Worm (Caenorhabditis elegans) whole organism, L2 larva: Measurements from ENCODE around the gene F21G4.6.

ENCODE experiments used
- C34F6.9 ChIP-seq: fragments of 150-350 bp; optimal IDR thresholded peaks from 2 replicates; lab custom pipeline; 2014; ENCODE audit warnings: missing biosample characterization, missing genetic modification characterization
- F13H6.1 ChIP-seq: sonication (generic microtip); optimal IDR thresholded peaks from 2 replicates; lab custom pipeline; 2016; ENCODE audit warnings: missing genetic modification characterization, missing compliant biosample characterization
- R02D3.7 ChIP-seq: fragments of 150-350 bp; optimal IDR thresholded peaks from 2 replicates; lab custom pipeline; 2014; ENCODE audit warnings: missing biosample characterization, missing genetic modification characterization
- Y55F3AM.14 ChIP-seq: fragments of 200-800 bp; sonication (Bioruptor generic); optimal IDR thresholded peaks from 2 replicates; lab custom pipeline; 2018; ENCODE audit warnings: mild to moderate bottlenecking, missing genetic modification characterization, missing compliant biosample characterization
- ZK546.5 ChIP-seq: sonication (generic microtip); optimal IDR thresholded peaks from 2 replicates; lab custom pipeline; 2017; ENCODE audit warnings: missing biosample characterization, missing genetic modification characterization
- alr-1 ChIP-seq: fragments of 150-350 bp; optimal IDR thresholded peaks from 2 replicates; lab custom pipeline; 2014; ENCODE audit warnings: missing biosample characterization, missing genetic modification characterization
- ama-1 ChIP-seq: fragments of 150-350 bp; optimal IDR thresholded peaks from 2 replicates; lab custom pipeline; 2018; ENCODE audit warnings: inconsistent platforms
- blmp-1 ChIP-seq: sonication (generic microtip); optimal IDR thresholded peaks from 2 replicates; lab custom pipeline; 2017; ENCODE audit warnings: missing genetic modification characterization, mild to moderate bottlenecking, missing compliant biosample characterization, antibody characterized with exemption, moderate library complexity; ENCODE audit not compliant: insufficient read depth
- crh-2 ChIP-seq: sonication (generic microtip); optimal IDR thresholded peaks from 2 replicates; lab custom pipeline; 2017; ENCODE audit warnings: missing biosample characterization, missing genetic modification characterization
- dmd-4 ChIP-seq: sonication (generic microtip); optimal IDR thresholded peaks from 2 replicates; lab custom pipeline; 2017; ENCODE audit warnings: missing biosample characterization, missing genetic modification characterization
- elt-1 ChIP-seq: fragments of 150-350 bp; optimal IDR thresholded peaks from 2 replicates; lab custom pipeline; 2014; ENCODE audit warnings: missing biosample characterization, missing genetic modification characterization
- elt-3 ChIP-seq: sonication (generic microtip); optimal IDR thresholded peaks from 2 replicates; lab custom pipeline; 2017; ENCODE audit warnings: missing biosample characterization, missing genetic modification characterization
- fos-1 ChIP-seq: fragments of 150-350 bp; optimal IDR thresholded peaks from 2 replicates; lab custom pipeline; 2014; ENCODE audit warnings: missing biosample characterization, missing genetic modification characterization
- gmeb-1 ChIP-seq: fragments of 150-350 bp; optimal IDR thresholded peaks from 2 replicates; lab custom pipeline; 2014; ENCODE audit warnings: missing biosample characterization, missing genetic modification characterization
- lin-11 ChIP-seq: fragments of 150-350 bp; sonication (generic microtip); optimal IDR thresholded peaks from 2 replicates; lab custom pipeline; 2014; ENCODE audit warnings: missing biosample characterization, missing genetic modification characterization, inconsistent platforms, mixed read lengths
- lin-13 ChIP-seq: fragments of 150-350 bp; optimal IDR thresholded peaks from 2 replicates; lab custom pipeline; 2014; ENCODE audit warnings: missing biosample characterization, missing genetic modification reagents, missing genetic modification characterization
- lin-39 ChIP-seq: fragments of 150-350 bp; optimal IDR thresholded peaks from 2 replicates; lab custom pipeline; 2014; ENCODE audit warnings: missing biosample characterization, missing genetic modification reagents, missing genetic modification characterization
- lsy-2 ChIP-seq, 2 experiments: fragments of 150-350 bp in 1 of 2; sonication (generic microtip) in 1 of 2; optimal IDR thresholded peaks; 2 replicates each; lab custom pipeline; 2014 to 2017; ENCODE audit warnings: missing biosample characterization in 2 of 2, missing genetic modification characterization in 2 of 2
- mab-5 ChIP-seq: fragments of 150-350 bp; optimal IDR thresholded peaks from 2 replicates; lab custom pipeline; 2014; ENCODE audit warnings: missing biosample characterization, missing genetic modification characterization
- mbf-1 ChIP-seq: sonication (generic microtip); optimal IDR thresholded peaks from 2 replicates; lab custom pipeline; 2017; ENCODE audit warnings: missing biosample characterization, missing genetic modification characterization
- mdl-1 ChIP-seq, 2 experiments: fragments of 150-350 bp in 1 of 2; sonication (generic microtip) in 1 of 2; optimal IDR thresholded peaks; 2 replicates each; lab custom pipeline; 2017; ENCODE audit warnings: missing biosample characterization in 2 of 2, missing genetic modification characterization in 2 of 2
- nhr-10 ChIP-seq: sonication (generic microtip); optimal IDR thresholded peaks from 2 replicates; lab custom pipeline; 2017; ENCODE audit warnings: missing biosample characterization, missing genetic modification characterization
- nhr-12 ChIP-seq: fragments of 150-350 bp; optimal IDR thresholded peaks from 2 replicates; lab custom pipeline; 2014; ENCODE audit warnings: missing biosample characterization, missing genetic modification characterization
- nhr-129 ChIP-seq: fragments of 150-350 bp; optimal IDR thresholded peaks from 2 replicates; lab custom pipeline; 2014; ENCODE audit warnings: missing biosample characterization, missing genetic modification characterization
- nhr-21 ChIP-seq: fragments of 150-350 bp; optimal IDR thresholded peaks from 2 replicates; lab custom pipeline; 2014; ENCODE audit warnings: missing biosample characterization, missing genetic modification characterization
- nhr-23 ChIP-seq: fragments of 150-350 bp; optimal IDR thresholded peaks from 2 replicates; lab custom pipeline; 2014; ENCODE audit warnings: missing biosample characterization, missing genetic modification reagents, missing genetic modification characterization
- nhr-25 ChIP-seq: fragments of 150-350 bp; sonication (generic microtip); optimal IDR thresholded peaks from 3 replicates; lab custom pipeline; 2014; ENCODE audit warnings: missing biosample characterization, missing genetic modification characterization
- peb-1 ChIP-seq: fragments of 150-350 bp; optimal IDR thresholded peaks from 2 replicates; lab custom pipeline; 2014; ENCODE audit warnings: missing biosample characterization, missing genetic modification characterization
- sem-4 ChIP-seq: fragments of 150-350 bp; optimal IDR thresholded peaks from 2 replicates; lab custom pipeline; 2014; ENCODE audit warnings: missing biosample characterization, missing genetic modification reagents, missing genetic modification characterization
- skn-1 ChIP-seq: sonication (generic microtip); optimal IDR thresholded peaks from 2 replicates; lab custom pipeline; 2017; ENCODE audit warnings: missing biosample characterization, missing genetic modification characterization
- sma-3 ChIP-seq: sonication (generic microtip); optimal IDR thresholded peaks from 2 replicates; lab custom pipeline; 2016; ENCODE audit warnings: missing genetic modification reagents, missing genetic modification characterization, missing compliant biosample characterization
- sma-9 ChIP-seq, 2 experiments: fragments of 150-350 bp in 1 of 2; sonication (generic microtip) in 1 of 2; optimal IDR thresholded peaks; 2 replicates each; lab custom pipeline; 2014 to 2016; ENCODE audit warnings: missing genetic modification characterization in 2 of 2, mild to moderate bottlenecking in 1 of 2, missing biosample characterization in 1 of 2, missing compliant biosample characterization in 1 of 2, missing genetic modification reagents in 1 of 2, moderate library complexity in 1 of 2
- snpc-4 ChIP-seq: fragments of 150-350 bp; optimal IDR thresholded peaks from 2 replicates; lab custom pipeline; 2014; ENCODE audit warnings: missing biosample characterization, missing genetic modification characterization
- unc-39 ChIP-seq: fragments of 150-350 bp; optimal IDR thresholded peaks from 2 replicates; lab custom pipeline; 2014; ENCODE audit warnings: missing biosample characterization, missing genetic modification characterization
- unc-55 ChIP-seq: fragments of 150-350 bp; sonication (generic microtip); optimal IDR thresholded peaks from 3 replicates; lab custom pipeline; 2014; ENCODE audit warnings: missing biosample characterization, missing genetic modification reagents, missing genetic modification characterization
- unc-62 ChIP-seq: fragments of 150-350 bp; optimal IDR thresholded peaks from 2 replicates; lab custom pipeline; 2014; ENCODE audit warnings: missing biosample characterization, missing genetic modification reagents, missing genetic modification characterization
- zag-1 ChIP-seq: fragments of 150-350 bp; optimal IDR thresholded peaks from 2 replicates; lab custom pipeline; 2014; ENCODE audit warnings: missing biosample characterization, missing genetic modification characterization
- ztf-1 ChIP-seq: fragments of 200-800 bp; sonication (Bioruptor generic); conservative IDR thresholded peaks from 2 replicates; pipeline ENCODE4 v1.3.6; 2022; ENCODE audit warnings: missing genetic modification characterization, missing compliant biosample characterization
- ztf-11 ChIP-seq: sonication (generic microtip); optimal IDR thresholded peaks from 2 replicates; lab custom pipeline; 2017; ENCODE audit warnings: missing biosample characterization, missing genetic modification characterization
- ztf-4 ChIP-seq: fragments of 150-350 bp; optimal IDR thresholded peaks from 2 replicates; lab custom pipeline; 2014; ENCODE audit warnings: missing biosample characterization, missing genetic modification characterization

The F21G4.6 gene

DNA sequence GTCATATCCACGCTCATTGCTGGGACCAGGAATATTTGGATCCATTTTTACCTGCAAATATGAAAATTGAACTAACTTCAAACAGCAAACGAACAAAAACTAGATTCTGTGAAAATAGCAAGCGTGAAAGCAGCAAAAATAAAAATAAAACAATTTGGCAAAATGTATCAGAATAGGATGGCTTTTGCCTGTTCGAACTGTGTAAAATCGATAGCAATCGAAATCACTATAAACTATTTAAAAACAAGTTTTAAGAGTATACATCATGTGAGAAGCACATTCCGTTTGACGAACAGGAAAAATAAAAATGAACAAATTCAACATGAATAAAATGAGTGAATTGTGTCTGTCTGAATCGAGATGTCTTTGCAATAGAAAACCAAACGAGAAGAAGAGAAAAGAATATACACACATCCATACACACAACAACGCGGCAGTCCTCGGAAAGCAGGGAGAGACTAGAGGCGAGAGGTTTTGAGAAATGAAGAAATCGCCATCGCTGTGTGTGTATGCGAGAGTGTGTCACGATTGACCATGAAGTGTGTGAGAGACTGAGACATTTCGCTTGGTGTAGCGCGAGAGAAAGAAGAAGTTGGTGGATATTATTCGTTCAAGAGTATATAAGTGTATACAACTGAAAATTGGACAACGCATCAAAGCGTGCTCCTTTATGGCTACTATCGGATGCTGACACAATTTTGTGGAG is 17.7 kb downstream of the F21G4.6 start, which contains the start of gene phf-34:
Gene phf-34 (minus strand): TSS at position 51 of the 706 bp plus-strand sequence.
- TF ChIP-seq mdl-1 (tag; optimal IDR thresholded peaks at IDR 0.05; lab: Kevin White, UChicago) (peak in 1 of 2 experiments; percentile 17), alr-1 (tag; lab: Kevin White, UChicago) (no peak), peb-1 (tag; lab: Kevin White, UChicago) (no peak), dmd-4 (tag; lab: Kevin White, UChicago) (no peak), gmeb-1 (tag; lab: Kevin White, UChicago) (no peak), nhr-21 (tag; lab: Kevin White, UChicago) (peak; percentile 17), zag-1 (tag; lab: Kevin White, UChicago) (peak; percentile 66), skn-1 (tag; lab: Kevin White, UChicago) (no peak), lin-39 (tag; lab: Kevin White, UChicago) (no peak), ama-1 (no peak), nhr-12 (no peak), nhr-10 (no peak), unc-55 (GFP tag; lab: Kevin White, UChicago) (peak; percentile 76), snpc-4 (no peak), lsy-2 (tag; optimal IDR thresholded peaks at IDR 0.05; lab: Kevin White, UChicago) (peak in 1 of 2 experiments; percentile 58), unc-62 (no peak), C34F6.9 (tag; lab: Kevin White, UChicago) (peak; percentile 65), fos-1 (tag; lab: Kevin White, UChicago) (peak; percentile 33), Y55F3AM.14 (GFP tag; lab: Kevin White, UChicago) (no peak), lin-13 (GFP tag; lab: Kevin White, UChicago) (peak; percentile 37), ztf-11 (tag; lab: Kevin White, UChicago) (no peak), sem-4 (tag; lab: Kevin White, UChicago) (no peak), crh-2 (tag; lab: Kevin White, UChicago) (peak; percentile 67), ZK546.5 (tag; lab: Kevin White, UChicago) (no peak), sma-3 (GFP tag; lab: Kevin White, UChicago) (no peak), F13H6.1 (peak; percentile 71), lin-11 (tag; lab: Kevin White, UChicago) (peak; percentile 9), nhr-129 (tag; lab: Kevin White, UChicago) (peak; percentile 84), sma-9 (GFP tag; optimal IDR thresholded peaks at IDR 0.05; lab: Kevin White, UChicago) (peak; percentile 35), sma-9 (tag; optimal IDR thresholded peaks at IDR 0.05; lab: Kevin White, UChicago) (no peak), nhr-25 (tag; lab: Kevin White, UChicago) (peak; percentile 49), elt-1 (tag; lab: Kevin White, UChicago) (no peak), ztf-4 (tag; lab: Kevin White, UChicago) (no peak), blmp-1 (no peak), mbf-1 (tag; lab: Kevin White, UChicago) (no peak), unc-39 (tag; lab: Kevin White, UChicago) (no peak), ztf-1 (no peak), mab-5 (tag; lab: Kevin White, UChicago) (peak; percentile 12)

DNA sequence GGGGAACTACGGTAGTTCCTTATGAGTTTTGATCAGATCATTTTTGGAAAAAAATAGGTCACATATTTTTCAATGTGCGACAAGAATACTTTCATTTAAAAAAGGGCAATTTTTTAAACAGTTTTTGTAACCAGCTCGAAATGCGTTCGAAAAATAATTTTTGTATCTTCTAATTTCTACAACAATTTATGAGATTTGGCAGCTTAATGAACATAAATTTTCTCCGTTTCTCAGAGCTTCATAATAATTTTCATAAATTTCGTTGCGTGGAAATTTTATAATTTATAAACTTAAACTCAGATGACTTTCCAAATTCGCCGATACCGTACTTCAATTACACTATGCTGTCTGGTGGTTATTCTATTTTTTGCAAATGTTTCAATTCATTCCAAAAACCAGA is 22.4 kb downstream of the F21G4.6 start, which contains the start of gene F21G4.3:
Gene F21G4.3 (plus strand): TSS at position 301 of the 400 bp plus-strand sequence.
- TF ChIP-seq peb-1 (tag; lab: Kevin White, UChicago) = no peak
- TF ChIP-seq C34F6.9 (tag; lab: Kevin White, UChicago) = no peak
- TF ChIP-seq lin-13 (GFP tag; lab: Kevin White, UChicago) = no peak
- no peak for TF ChIP-seq lin-11 (tag; lab: Kevin White, UChicago)
- TF ChIP-seq sma-9 (GFP tag; optimal IDR thresholded peaks at IDR 0.05; lab: Kevin White, UChicago) = no peak
- TF ChIP-seq sma-9 (tag; optimal IDR thresholded peaks at IDR 0.05; lab: Kevin White, UChicago) = no peak
- TF ChIP-seq sma-3 (GFP tag; lab: Kevin White, UChicago) = no peak
- no peak for TF ChIP-seq nhr-12
- no peak for TF ChIP-seq mab-5 (tag; lab: Kevin White, UChicago)
- no peak for TF ChIP-seq R02D3.7
- TF ChIP-seq elt-3 = no peak
- TF ChIP-seq ztf-4 (tag; lab: Kevin White, UChicago) = no peak
- TF ChIP-seq mbf-1 (tag; lab: Kevin White, UChicago) = no peak
- TF ChIP-seq elt-1 (tag; lab: Kevin White, UChicago) = no peak
- no peak for TF ChIP-seq nhr-129 (tag; lab: Kevin White, UChicago)
- TF ChIP-seq nhr-23 (tag; lab: Kevin White, UChicago) = no peak
- TF ChIP-seq gmeb-1 (tag; lab: Kevin White, UChicago) = no peak
- TF ChIP-seq ama-1 = no peak
- TF ChIP-seq unc-62 = no peak
- no peak for TF ChIP-seq fos-1 (tag; lab: Kevin White, UChicago)
